ENCODE assay signal across 1 worm cellular context in the genomic region with DNA sequence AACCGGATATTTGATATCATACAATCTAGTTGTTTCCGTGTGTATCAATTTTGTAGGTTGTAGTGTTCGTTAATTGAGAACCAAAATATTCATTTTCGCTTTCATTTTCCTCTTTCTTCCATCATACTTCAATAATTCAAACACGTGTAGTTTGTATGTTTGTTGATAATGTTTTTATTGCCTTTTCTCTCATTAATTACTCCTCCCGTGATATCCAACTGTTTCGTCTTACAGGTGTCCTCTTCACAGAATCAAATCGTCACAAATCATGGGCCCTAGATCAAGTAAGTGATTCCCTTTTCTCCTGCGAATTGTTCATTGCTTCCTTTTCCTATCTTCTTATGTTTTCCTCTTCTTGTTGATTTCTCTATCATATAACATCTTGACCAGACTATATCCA.
TF ChIP-seq lines count a peak whose summit lies in the region.

A gene (plus strand): TSS at position 235 of the 400 bp plus-strand sequence.

TF ChIP-seq in whole organism, L1 larva, 84 proteins besides CTCF, POLR2A, EP300 and RAD21 (continued from another document):
- TF ChIP-seq lin-15B (tag; optimal IDR thresholded peaks at IDR 0.05; lab: Kevin White, UChicago) (no peak), rnt-1 (tag; optimal IDR thresholded peaks at IDR 0.05; lab: Kevin White, UChicago) (peak; percentile 14), nhr-20 (tag; optimal IDR thresholded peaks at IDR 0.05; lab: Kevin White, UChicago) (peak; percentile 89), zip-4 (GFP tag; optimal IDR thresholded peaks at IDR 0.05; lab: Kevin White, UChicago) (no peak), nhr-77 (tag; optimal IDR thresholded peaks at IDR 0.05; lab: Kevin White, UChicago) (no peak), sup-37 (GFP tag; optimal IDR thresholded peaks at IDR 0.05; lab: Kevin White, UChicago) (no peak), isw-1 (GFP tag; IDR thresholded peaks at IDR 0.05; lab: Robert Waterston, UW) (no peak), lin-35 (GFP tag; optimal IDR thresholded peaks at IDR 0.05; lab: Kevin White, UChicago) (peak in 1 of 2 experiments; percentile 40), ceh-82 (tag; optimal IDR thresholded peaks at IDR 0.05; lab: Kevin White, UChicago) (no peak), lin-14 (GFP tag; optimal IDR thresholded peaks at IDR 0.05; lab: Kevin White, UChicago) (peak; percentile 85), nhr-76 (tag; optimal IDR thresholded peaks at IDR 0.05; lab: Kevin White, UChicago) (no peak), efl-3 (GFP tag; optimal IDR thresholded peaks at IDR 0.05; lab: Kevin White, UChicago) (no peak), ceh-63 (GFP tag; optimal IDR thresholded peaks at IDR 0.05; lab: Kevin White, UChicago) (no peak), C34B4.2 (tag; optimal IDR thresholded peaks at IDR 0.05; lab: Kevin White, UChicago) (no peak), ceh-88 (GFP tag; IDR thresholded peaks at IDR 0.05; lab: Robert Waterston, UW) (no peak), alr-1 (tag; optimal IDR thresholded peaks at IDR 0.05; lab: Kevin White, UChicago; ENCODE audit: borderline replicate concordance) (no peak), xbp-1 (tag; optimal IDR thresholded peaks at IDR 0.05; lab: Kevin White, UChicago) (no peak), elt-3 (tag; optimal IDR thresholded peaks at IDR 0.05; lab: Kevin White, UChicago) (peak in 5 of 6 experiments; percentile 46 to 91 (median 62)), ces-1 (GFP tag; optimal IDR thresholded peaks at IDR 0.05; lab: Kevin White, UChicago) (no peak), unc-130 (tag; optimal IDR thresholded peaks at IDR 0.05; lab: Kevin White, UChicago) (peak; percentile 28), nhr-71 (tag; optimal IDR thresholded peaks at IDR 0.05; lab: Kevin White, UChicago) (peak; percentile 88), jun-1 (tag; optimal IDR thresholded peaks at IDR 0.05; lab: Kevin White, UChicago) (no peak), fkh-10 (GFP tag; optimal IDR thresholded peaks at IDR 0.05; lab: Kevin White, UChicago) (no peak), unc-86 (tag; optimal IDR thresholded peaks at IDR 0.05; lab: Kevin White, UChicago) (no peak), vab-15 (tag; optimal IDR thresholded peaks at IDR 0.05; lab: Kevin White, UChicago) (peak; percentile 61), sptf-1 (tag; optimal IDR thresholded peaks at IDR 0.05; lab: Kevin White, UChicago) (no peak), aly-2 (tag; optimal IDR thresholded peaks at IDR 0.05; lab: Kevin White, UChicago) (no peak), unc-30 (tag; optimal IDR thresholded peaks at IDR 0.05; lab: Kevin White, UChicago) (no peak), lin-39 (tag; optimal IDR thresholded peaks at IDR 0.05; lab: Kevin White, UChicago) (no peak), unc-98 (GFP tag; IDR thresholded peaks at IDR 0.05; lab: Robert Waterston, UW) (no peak), nhr-47 (tag; optimal IDR thresholded peaks at IDR 0.05; lab: Kevin White, UChicago) (peak; percentile 46), lir-3 (tag; optimal IDR thresholded peaks at IDR 0.05; lab: Kevin White, UChicago; ENCODE audit: poor library complexity) (no peak), nhr-28 (tag; optimal IDR thresholded peaks at IDR 0.05; lab: Kevin White, UChicago) (no peak), fkh-8 (tag; optimal IDR thresholded peaks at IDR 0.05; lab: Kevin White, UChicago) (no peak), ceh-90 (tag; optimal IDR thresholded peaks at IDR 0.05; lab: Kevin White, UChicago) (no peak), aha-1 (tag; optimal IDR thresholded peaks at IDR 0.05; lab: Kevin White, UChicago) (no peak), dsc-1 (tag; optimal IDR thresholded peaks at IDR 0.05; lab: Kevin White, UChicago) (no peak), unc-62 (GFP tag; optimal IDR thresholded peaks at IDR 0.05; lab: Kevin White, UChicago) (no peak)
TF ChIP-seq in whole organism, L1 larva: peak in this region for 21.
